Fruit fly (Drosophila melanogaster) whole organism, prepupa: Measurements from ENCODE around the gene CG7724.

Source experiments
- CG10669 ChIP-seq: fragments of 200-800 bp; sonication (Bioruptor generic); optimal IDR thresholded peaks from 3 replicates; lab custom pipeline; 2018; ENCODE audit warnings: missing biosample characterization, mild to moderate bottlenecking, missing genetic modification characterization, moderate library complexity
- CG11294 ChIP-seq: fragments of 200-800 bp; sonication (Bioruptor generic); IDR thresholded peaks from 2 replicates; pipeline ENCODE4 v1.3.6; 2022; ENCODE audit warnings: missing biosample characterization, missing genetic modification characterization
- CG15336 ChIP-seq: fragments of 200-800 bp; sonication (Bioruptor generic); IDR thresholded peaks from 2 replicates; pipeline ENCODE4 v1.3.6; 2022; ENCODE audit warnings: missing biosample characterization, missing genetic modification characterization
- CG34406 ChIP-seq: fragments of 200-800 bp; sonication (Bioruptor generic); optimal IDR thresholded peaks from 3 replicates; lab custom pipeline; 2016; ENCODE audit warnings: missing biosample characterization, missing genetic modification characterization
- CG4318 ChIP-seq: fragments of 200-800 bp; sonication (Bioruptor generic); optimal IDR thresholded peaks from 3 replicates; lab custom pipeline; 2017; ENCODE audit warnings: missing biosample characterization, mild to moderate bottlenecking, missing genetic modification characterization
- CG6163 ChIP-seq: fragments of 200-800 bp; sonication (Bioruptor generic); IDR thresholded peaks from 3 replicates; pipeline ENCODE4 v1.3.6; 2022; ENCODE audit warnings: missing biosample characterization, missing genetic modification characterization
- CG6808 ChIP-seq: fragments of 200-800 bp; sonication (Bioruptor generic); optimal IDR thresholded peaks from 3 replicates; lab custom pipeline; 2017; ENCODE audit warnings: missing biosample characterization, missing genetic modification characterization, mild to moderate bottlenecking, moderate library complexity, missing genetic modification reagents
- CG8119 ChIP-seq: fragments of 200-800 bp; sonication (Bioruptor generic); IDR thresholded peaks from 3 replicates; pipeline ENCODE4 v1.3.6; 2022; ENCODE audit warnings: missing biosample characterization, missing genetic modification characterization
- CG8632 ChIP-seq: fragments of 200-800 bp; sonication (Bioruptor generic); optimal IDR thresholded peaks from 3 replicates; lab custom pipeline; 2016; ENCODE audit warnings: missing biosample characterization, missing genetic modification characterization
- CG9139 ChIP-seq: fragments of 200-800 bp; sonication (Bioruptor generic); optimal IDR thresholded peaks from 3 replicates; lab custom pipeline; 2017; ENCODE audit warnings: missing biosample characterization, mild to moderate bottlenecking, missing genetic modification characterization
- Eip75B ChIP-seq: fragments of 200-800 bp; sonication (Bioruptor generic); optimal IDR thresholded peaks from 3 replicates; lab custom pipeline; 2016; ENCODE audit warnings: missing biosample characterization, missing genetic modification characterization
- Eip78C ChIP-seq: fragments of 200-800 bp; sonication (Bioruptor generic); peaks from one replicate; lab custom pipeline; 2016; ENCODE audit warnings: missing biosample characterization, missing genetic modification characterization
- Eip93F ChIP-seq: fragments of 200-800 bp; sonication (Bioruptor generic); optimal IDR thresholded peaks from 2 replicates; lab custom pipeline; 2016; ENCODE audit warnings: missing biosample characterization, mild to moderate bottlenecking, missing genetic modification characterization
- Ets21C ChIP-seq: fragments of 200-800 bp; sonication (Bioruptor generic); optimal IDR thresholded peaks from 3 replicates; lab custom pipeline; 2016; ENCODE audit warnings: missing biosample characterization, missing genetic modification characterization
- Gug ChIP-seq: fragments of 200-800 bp; sonication (Bioruptor generic); IDR thresholded peaks from 2 replicates; pipeline ENCODE4 v1.3.6; 2022; ENCODE audit warnings: missing biosample characterization, missing genetic modification characterization
- Hr39 ChIP-seq: fragments of 200-800 bp; sonication (Bioruptor generic); optimal IDR thresholded peaks from 2 replicates; lab custom pipeline; 2016; ENCODE audit warnings: missing biosample characterization, missing genetic modification characterization
- OdsH ChIP-seq: fragments of 200-800 bp; sonication (Bioruptor generic); optimal IDR thresholded peaks from 3 replicates; lab custom pipeline; 2016; ENCODE audit warnings: missing biosample characterization, missing genetic modification characterization
- Smox ChIP-seq: fragments of 200-800 bp; sonication (Bioruptor generic); optimal IDR thresholded peaks from 3 replicates; lab custom pipeline; 2016; ENCODE audit warnings: missing biosample characterization, missing genetic modification characterization
- Sox102F ChIP-seq: fragments of 200-800 bp; sonication (Bioruptor generic); optimal IDR thresholded peaks from 2 replicates; lab custom pipeline; 2016; ENCODE audit warnings: missing biosample characterization, mild to moderate bottlenecking, missing genetic modification characterization
- Sox14 ChIP-seq: fragments of 200-800 bp; sonication (Bioruptor generic); optimal IDR thresholded peaks from 3 replicates; lab custom pipeline; 2016; ENCODE audit warnings: missing biosample characterization, missing genetic modification characterization
- acj6 ChIP-seq: fragments of 200-800 bp; sonication (Bioruptor generic); optimal IDR thresholded peaks from 3 replicates; lab custom pipeline; 2016; ENCODE audit warnings: missing biosample characterization, missing genetic modification characterization
- dsx ChIP-seq: fragments of 200-800 bp; optimal IDR thresholded peaks from 3 replicates; lab custom pipeline; 2019; ENCODE audit warnings: missing biosample characterization, mild to moderate bottlenecking, missing genetic modification characterization, moderate library complexity; ENCODE audit not compliant: poor library complexity, severe bottlenecking
- eg ChIP-seq: fragments of 200-800 bp; sonication (Bioruptor generic); IDR thresholded peaks from 3 replicates; pipeline ENCODE4 v1.3.6; 2022; ENCODE audit warnings: missing biosample characterization, missing genetic modification characterization
- esn ChIP-seq: fragments of 200-800 bp; sonication (Bioruptor generic); optimal IDR thresholded peaks from 2 replicates; lab custom pipeline; 2016; ENCODE audit warnings: missing biosample characterization, mild to moderate bottlenecking, missing genetic modification characterization, moderate library complexity
- fd85E ChIP-seq: fragments of 200-800 bp; sonication (Bioruptor generic); optimal IDR thresholded peaks from 3 replicates; lab custom pipeline; 2016; ENCODE audit warnings: missing biosample characterization, missing genetic modification characterization
- pdm3 ChIP-seq: fragments of 200-800 bp; sonication (Bioruptor generic); optimal IDR thresholded peaks from 3 replicates; lab custom pipeline; 2016; ENCODE audit warnings: missing biosample characterization, missing genetic modification characterization
- salr ChIP-seq, 2 experiments: fragments of 200-800 bp; sonication (Bioruptor generic); optimal IDR thresholded peaks; 3 replicates each; lab custom pipeline; 2016 to 2018; ENCODE audit warnings: missing biosample characterization in 2 of 2, missing genetic modification characterization in 2 of 2, mild to moderate bottlenecking in 1 of 2
- spab ChIP-seq: fragments of 200-800 bp; sonication (Bioruptor generic); optimal IDR thresholded peaks from 2 replicates; lab custom pipeline; 2017; ENCODE audit warnings: missing biosample characterization, mild to moderate bottlenecking, missing genetic modification characterization, missing genetic modification reagents
- ss ChIP-seq, 2 experiments: fragments of 200-800 bp; sonication (Bioruptor generic); optimal IDR thresholded peaks; 2 replicates in 1 of 2; 3 replicates in 1 of 2; lab custom pipeline; 2017 to 2018; ENCODE audit warnings: mild to moderate bottlenecking in 2 of 2, missing biosample characterization in 2 of 2, missing genetic modification characterization in 2 of 2, moderate library complexity in 1 of 2
- svp ChIP-seq: fragments of 200-800 bp; sonication (Bioruptor generic); peaks from one replicate; lab custom pipeline; 2016; ENCODE audit warnings: missing biosample characterization, missing genetic modification characterization

The CG7724 gene

dm6 chr3L:17051472-17051871, 3.9 kb upstream of the CG7724 start:
- no peak for TF ChIP-seq Eip78C (GFP tag; lab: Kevin White, UChicago)
- no peak for TF ChIP-seq dsx (GFP tag; lab: Kevin White, UChicago)
- no peak for TF ChIP-seq eg (GFP tag; lab: Robert Waterston, UW)
- TF ChIP-seq ss (GFP tag; optimal IDR thresholded peaks at IDR 0.05; lab: Kevin White, UChicago), result no peak
- no peak for TF ChIP-seq CG8119 (GFP tag; lab: Robert Waterston, UW)
- no peak for TF ChIP-seq CG4318 (GFP tag; lab: Kevin White, UChicago)
- no peak for TF ChIP-seq svp
- TF ChIP-seq esn (GFP tag; lab: Kevin White, UChicago), result no peak
- TF ChIP-seq OdsH (GFP tag; lab: Kevin White, UChicago), result no peak
- no peak for TF ChIP-seq Smox
- TF ChIP-seq CG15336, result no peak
- no peak for TF ChIP-seq Ets21C
- no peak for TF ChIP-seq Hr39 (GFP tag; lab: Kevin White, UChicago)
- TF ChIP-seq CG6163 (GFP tag; lab: Robert Waterston, UW), result no peak
- no peak for TF ChIP-seq salr (GFP tag; optimal IDR thresholded peaks at IDR 0.05; lab: Kevin White, UChicago)
- TF ChIP-seq CG11294, result no peak
- TF ChIP-seq Gug (GFP tag; lab: Robert Waterston, UW), result no peak
- no peak for TF ChIP-seq Sox14 (GFP tag; lab: Kevin White, UChicago)

- peak; percentile 27 for TF ChIP-seq CG9139 (GFP tag; lab: Kevin White, UChicago)
- peak; percentile 69 for TF ChIP-seq Eip78C (GFP tag; lab: Kevin White, UChicago)
- peak; percentile 5 for TF ChIP-seq CG8632 (GFP tag; lab: Kevin White, UChicago)
- peak; percentile 38 for TF ChIP-seq CG10669
- TF ChIP-seq ss (GFP tag; optimal IDR thresholded peaks at IDR 0.05; lab: Kevin White, UChicago), result peak in 1 of 2 experiments; percentile 45
- TF ChIP-seq Smox, result no peak
- peak; percentile 17 for TF ChIP-seq spab (GFP tag; lab: Kevin White, UChicago)
- TF ChIP-seq CG6808, result peak; percentile 5
- no peak for TF ChIP-seq dsx (GFP tag; lab: Kevin White, UChicago)
- no peak for TF ChIP-seq Gug (GFP tag; lab: Robert Waterston, UW)
These were observed 3.0 kb upstream of the CG7724 start for dm6 chr3L:17052388-17052905.

- TF ChIP-seq acj6 (GFP tag; lab: Kevin White, UChicago) (no peak), Eip78C (GFP tag; lab: Kevin White, UChicago) (peak; percentile 33)
These were observed 1.5 kb upstream of the CG7724 start for dm6 chr3L:17053932-17054331.

- TF ChIP-seq Sox102F, result no peak
- no peak for TF ChIP-seq eg (GFP tag; lab: Robert Waterston, UW)
- TF ChIP-seq CG34406, result no peak
- TF ChIP-seq pdm3 (GFP tag; lab: Kevin White, UChicago), result no peak
- TF ChIP-seq, all 60 proteins: peak for 0
These were observed 21.9 kb downstream of the CG7724 start for dm6 chr3L:17077273-17077672.

dm6 chr3L:17106492-17106891, 51.1 kb downstream of the CG7724 start:
- TF ChIP-seq Eip75B (GFP tag; lab: Kevin White, UChicago), result no peak
- no peak for TF ChIP-seq spab (GFP tag; lab: Kevin White, UChicago)
- no peak for TF ChIP-seq Eip78C (GFP tag; lab: Kevin White, UChicago)
- no peak for TF ChIP-seq Eip93F
- no peak for TF ChIP-seq CG15336
- TF ChIP-seq fd85E (GFP tag; lab: Kevin White, UChicago), result no peak
